Fruit fly (Drosophila melanogaster) whole organism, adult: ENCODE data around the gene CG1273.

Experiments
- CG12768 ChIP-seq: fragments of 200-800 bp; sonication (Bioruptor generic); optimal IDR thresholded peaks from 2 replicates; lab custom pipeline; 2017; ENCODE audit warnings: missing biosample characterization, missing genetic modification characterization, mild to moderate bottlenecking, moderate library complexity, missing genetic modification reagents
- CG14711 ChIP-seq: fragments of 200-800 bp; sonication (Bioruptor generic); optimal IDR thresholded peaks from 2 replicates; lab custom pipeline; 2018; ENCODE audit warnings: missing biosample characterization, mild to moderate bottlenecking, missing genetic modification characterization, moderate library complexity
- CG1620 ChIP-seq: fragments of 200-800 bp; sonication (Bioruptor generic); optimal IDR thresholded peaks from 2 replicates; lab custom pipeline; 2016; ENCODE audit warnings: missing biosample characterization, missing genetic modification characterization
- CG33017 ChIP-seq: fragments of 200-800 bp; sonication (Bioruptor generic); optimal IDR thresholded peaks from 2 replicates; lab custom pipeline; 2018; ENCODE audit warnings: missing biosample characterization, mild to moderate bottlenecking, missing genetic modification characterization, moderate library complexity
- CG5204 ChIP-seq: fragments of 200-800 bp; sonication (Bioruptor generic); optimal IDR thresholded peaks from 2 replicates; lab custom pipeline; 2016; ENCODE audit warnings: missing biosample characterization, missing genetic modification characterization
- CG7045 ChIP-seq: fragments of 200-800 bp; sonication (Bioruptor generic); optimal IDR thresholded peaks from 2 replicates; lab custom pipeline; 2017; ENCODE audit warnings: missing biosample characterization, mild to moderate bottlenecking, missing genetic modification characterization
- CG7101 ChIP-seq: fragments of 200-800 bp; sonication (Bioruptor generic); optimal IDR thresholded peaks from 2 replicates; lab custom pipeline; 2018; ENCODE audit warnings: missing biosample characterization, mild to moderate bottlenecking, missing genetic modification characterization, moderate library complexity
- Clk ChIP-seq: fragments of 200-800 bp; sonication (Bioruptor generic); optimal IDR thresholded peaks from 2 replicates; lab custom pipeline; 2017; ENCODE audit warnings: missing biosample characterization, missing genetic modification characterization
- Hr96 ChIP-seq: fragments of 200-800 bp; sonication (Bioruptor generic); optimal IDR thresholded peaks from 2 replicates; lab custom pipeline; 2016; ENCODE audit warnings: missing biosample characterization, missing genetic modification characterization
- Mnt ChIP-seq: fragments of 200-800 bp; sonication (Bioruptor generic); optimal IDR thresholded peaks from 2 replicates; lab custom pipeline; 2016; ENCODE audit warnings: missing biosample characterization, mild to moderate bottlenecking, missing genetic modification characterization
- cic ChIP-seq: fragments of 200-800 bp; sonication (Bioruptor generic); optimal IDR thresholded peaks from 2 replicates; lab custom pipeline; 2017; ENCODE audit warnings: missing biosample characterization, mild to moderate bottlenecking, missing genetic modification characterization, moderate library complexity
- cnc ChIP-seq, 2 experiments: fragments of >200 bp; optimal IDR thresholded peaks; 2 replicates each; lab custom pipeline; 2017

DNA sequence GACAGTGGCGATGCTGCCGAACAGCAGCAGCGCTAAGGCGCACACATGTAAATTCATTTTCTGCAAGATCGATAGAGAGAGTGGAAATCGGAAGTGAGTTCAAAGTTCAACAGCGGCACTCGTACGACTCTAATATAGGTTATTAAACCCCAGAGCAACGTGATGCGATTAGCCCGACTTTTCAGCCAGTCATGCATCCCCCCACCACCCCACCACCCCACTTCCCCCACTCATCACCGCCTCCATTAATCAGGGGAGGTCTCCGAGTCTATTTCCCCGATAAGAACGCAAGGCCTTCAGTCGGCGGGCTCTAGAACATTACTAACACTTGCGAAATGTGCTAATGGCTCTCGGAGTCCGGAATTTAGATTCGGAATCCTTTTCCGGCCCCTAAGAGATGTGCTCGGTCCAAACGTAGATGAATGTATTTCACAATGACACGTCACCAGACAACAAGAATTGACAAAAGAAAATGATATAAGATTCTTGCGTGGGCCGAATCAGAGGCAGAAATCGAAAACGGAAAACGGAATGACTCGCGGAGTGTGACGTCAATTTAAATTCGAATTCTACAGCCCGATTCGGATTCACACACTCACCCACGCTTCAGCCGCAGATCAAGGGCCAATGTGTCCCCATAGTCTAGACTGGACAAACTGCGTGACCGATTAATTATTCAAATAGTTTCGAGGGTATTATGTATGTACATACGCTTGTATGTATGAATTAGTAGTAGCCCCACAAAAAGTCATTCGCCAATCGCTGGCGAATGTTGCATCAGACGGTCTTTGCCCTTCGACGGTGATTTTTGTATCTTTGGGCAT is 37.7 kb upstream of the CG1273 start:
- TF ChIP-seq CG12768 (GFP tag; lab: Kevin White, UChicago): peak; percentile 25
- no peak for TF ChIP-seq CG5204 (GFP tag; lab: Kevin White, UChicago)
- TF ChIP-seq CG14711 (tag; lab: Kevin White, UChicago): no peak
- TF ChIP-seq Clk (GFP tag; lab: Kevin White, UChicago): no peak
- TF ChIP-seq cic: peak; percentile 74
- no peak for TF ChIP-seq CG7045
- no peak for TF ChIP-seq Mnt (GFP tag; lab: Kevin White, UChicago)
- peak; percentile 79 to 89 for TF ChIP-seq cnc (optimal IDR thresholded peaks at IDR 0.05; lab: Kevin White, UChicago)
- TF ChIP-seq Hr96 (GFP tag; lab: Kevin White, UChicago): no peak
- no peak for TF ChIP-seq CG7101 (tag; lab: Kevin White, UChicago)
- no peak for TF ChIP-seq CG33017
- no peak for TF ChIP-seq CG1620 (GFP tag; lab: Kevin White, UChicago)
